Fruit fly (Drosophila melanogaster): Measurements from ENCODE around the gene CG32436.

DNA sequence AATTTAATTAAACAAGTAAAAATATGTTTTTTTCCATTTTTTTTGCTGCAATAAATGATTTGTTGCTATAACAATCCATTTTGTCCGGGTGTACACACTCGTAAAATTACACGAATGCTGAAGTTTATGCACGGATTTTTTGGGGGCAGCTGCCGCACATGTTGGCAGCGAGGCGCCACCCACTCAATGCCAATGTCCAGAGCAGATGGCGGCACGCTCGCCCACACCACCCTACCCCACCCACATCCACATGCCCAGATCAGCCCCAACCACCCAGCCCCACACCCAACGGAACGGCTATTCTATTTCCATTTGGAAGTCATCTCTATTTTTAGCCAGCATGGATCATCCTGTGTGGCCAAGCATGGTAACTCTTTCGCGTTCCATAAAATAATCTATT lies 36.3 kb downstream of the CG32436 start:
- TF ChIP-seq psq (optimal IDR thresholded peaks at IDR 0.05) (no peak), pan (optimal IDR thresholded peaks at IDR 0.05) (no peak), EcR (GFP tag; optimal IDR thresholded peaks at IDR 0.05) (no peak), CG8478 (optimal IDR thresholded peaks at IDR 0.05) (no peak)
